Worm (Caenorhabditis elegans) whole organism, midembryonic: ENCODE data around the gene C49C3.20.

Source experiments
- T22C8.4 ChIP-seq: fragments of 200-800 bp; sonication (Bioruptor generic); IDR thresholded peaks from 2 replicates; pipeline ENCODE4 v1.3.6; 2022; ENCODE audit warnings: missing genetic modification characterization, missing compliant biosample characterization
- cog-1 ChIP-seq: sonication (generic microtip); optimal IDR thresholded peaks from 2 replicates; lab custom pipeline; 2016; ENCODE audit warnings: missing genetic modification characterization, missing compliant biosample characterization
- flt-1 ChIP-seq: fragments of 200-800 bp; sonication (Bioruptor generic); IDR thresholded peaks from 2 replicates; pipeline ENCODE4 v1.3.6; 2022; ENCODE audit warnings: missing genetic modification characterization, missing compliant biosample characterization
- klf-2 ChIP-seq: fragments of 200-800 bp; sonication (Bioruptor generic); conservative IDR thresholded peaks from 2 replicates; pipeline ENCODE4 v1.3.6; 2022; ENCODE audit warnings: missing genetic modification reagents, missing genetic modification characterization, missing compliant biosample characterization
- ref-1 ChIP-seq: fragments of 200-800 bp; sonication (Bioruptor generic); conservative IDR thresholded peaks from 2 replicates; pipeline ENCODE4 v1.3.6; 2022; ENCODE audit warnings: missing genetic modification reagents, missing genetic modification characterization, missing compliant biosample characterization
- tab-1 ChIP-seq: fragments of 200-800 bp; sonication (Bioruptor generic); IDR thresholded peaks from 2 replicates; pipeline ENCODE4 v1.3.6; 2022; ENCODE audit warnings: missing genetic modification characterization, missing compliant biosample characterization
- ztf-23 ChIP-seq: fragments of 200-800 bp; sonication (Bioruptor generic); IDR thresholded peaks from 2 replicates; pipeline ENCODE4 v1.3.6; 2022; ENCODE audit warnings: missing genetic modification reagents, missing genetic modification characterization, missing compliant biosample characterization
- ztf-29 ChIP-seq: fragments of 200-800 bp; sonication (Bioruptor generic); IDR thresholded peaks from 2 replicates; pipeline ENCODE4 v1.3.6; 2022; ENCODE audit warnings: missing genetic modification reagents, missing genetic modification characterization, missing compliant biosample characterization

DNA sequence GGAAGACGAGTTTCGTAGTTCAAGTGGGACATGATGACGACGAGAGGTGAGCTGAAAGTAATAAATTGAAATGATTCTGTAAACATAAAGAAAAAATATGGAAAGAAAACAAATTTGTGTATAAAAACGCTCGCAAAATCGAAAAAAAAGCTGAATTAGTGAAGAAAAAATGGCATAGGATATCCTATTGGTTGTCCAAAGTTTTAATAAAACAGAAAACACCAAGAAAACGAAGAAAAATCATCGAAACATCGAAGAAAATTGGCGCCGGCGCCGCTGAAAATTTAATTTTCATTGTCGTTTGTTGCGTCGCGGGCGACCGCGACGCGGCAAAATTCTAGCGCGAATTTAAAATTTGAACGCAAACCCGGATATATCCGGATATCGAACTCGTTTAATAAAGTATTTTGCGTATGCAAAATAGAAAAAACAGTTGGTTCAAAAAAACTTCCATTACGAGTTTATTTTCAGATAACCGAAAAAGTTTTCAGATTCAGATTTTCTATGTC lies 42.6 kb downstream of the C49C3.20 start, which contains the start of gene gln-5:
- TF ChIP-seq ref-1, result no peak
- TF ChIP-seq flt-1 (GFP tag; lab: Robert Waterston, UW), result no peak
- no peak for TF ChIP-seq T22C8.4 (GFP tag; lab: Robert Waterston, UW)
- TF ChIP-seq ztf-29 (GFP tag; lab: Robert Waterston, UW), result no peak
- TF ChIP-seq tab-1 (GFP tag; lab: Robert Waterston, UW), result no peak
- TF ChIP-seq ztf-23 (GFP tag; lab: Robert Waterston, UW), result no peak
- no peak for TF ChIP-seq cog-1 (tag; lab: Kevin White, UChicago)
- no peak for TF ChIP-seq klf-2 (GFP tag; lab: Robert Waterston, UW)
